Worm (Caenorhabditis elegans) whole organism, midembryonic: ENCODE data around the gene daf-31.
A peak's percentile ranks its signal among the peaks of the same experiment; 100 is the strongest.

Experiments used
- T22C8.4 ChIP-seq: fragments of 200-800 bp; sonication (Bioruptor generic); IDR thresholded peaks from 2 replicates; pipeline ENCODE4 v1.3.6; 2022; ENCODE audit warnings: missing genetic modification characterization, missing compliant biosample characterization
- cog-1 ChIP-seq: sonication (generic microtip); optimal IDR thresholded peaks from 2 replicates; lab custom pipeline; 2016; ENCODE audit warnings: missing genetic modification characterization, missing compliant biosample characterization
- flt-1 ChIP-seq: fragments of 200-800 bp; sonication (Bioruptor generic); IDR thresholded peaks from 2 replicates; pipeline ENCODE4 v1.3.6; 2022; ENCODE audit warnings: missing genetic modification characterization, missing compliant biosample characterization
- klf-2 ChIP-seq: fragments of 200-800 bp; sonication (Bioruptor generic); conservative IDR thresholded peaks from 2 replicates; pipeline ENCODE4 v1.3.6; 2022; ENCODE audit warnings: missing genetic modification reagents, missing genetic modification characterization, missing compliant biosample characterization
- med-1 ChIP-seq: sonication (generic microtip); optimal IDR thresholded peaks from 2 replicates; lab custom pipeline; 2017; ENCODE audit warnings: missing genetic modification characterization, mild to moderate bottlenecking, missing compliant biosample characterization, antibody characterized with exemption, missing genetic modification reagents; ENCODE audit not compliant: insufficient read depth
- ref-1 ChIP-seq: fragments of 200-800 bp; sonication (Bioruptor generic); conservative IDR thresholded peaks from 2 replicates; pipeline ENCODE4 v1.3.6; 2022; ENCODE audit warnings: missing genetic modification reagents, missing genetic modification characterization, missing compliant biosample characterization
- tab-1 ChIP-seq: fragments of 200-800 bp; sonication (Bioruptor generic); IDR thresholded peaks from 2 replicates; pipeline ENCODE4 v1.3.6; 2022; ENCODE audit warnings: missing genetic modification characterization, missing compliant biosample characterization
- ztf-23 ChIP-seq: fragments of 200-800 bp; sonication (Bioruptor generic); IDR thresholded peaks from 2 replicates; pipeline ENCODE4 v1.3.6; 2022; ENCODE audit warnings: missing genetic modification reagents, missing genetic modification characterization, missing compliant biosample characterization
- ztf-29 ChIP-seq: fragments of 200-800 bp; sonication (Bioruptor generic); IDR thresholded peaks from 2 replicates; pipeline ENCODE4 v1.3.6; 2022; ENCODE audit warnings: missing genetic modification reagents, missing genetic modification characterization, missing compliant biosample characterization

The daf-31 gene

ce11 chrIV:8328913-8329312 is 38.8 kb downstream of the daf-31 start, which contains the start of gene F35H10.2:
Gene F35H10.2, plus strand, starts transcription at chrIV:8329213.
- no peak for TF ChIP-seq ztf-23 (GFP tag; lab: Robert Waterston, UW)
- TF ChIP-seq tab-1 (GFP tag; lab: Robert Waterston, UW), result no peak
- no peak for TF ChIP-seq med-1 (GFP tag; lab: Kevin White, UChicago)
- TF ChIP-seq T22C8.4 (GFP tag; lab: Robert Waterston, UW), result no peak
- TF ChIP-seq ref-1 (GFP tag; lab: Robert Waterston, UW), result no peak
- no peak for TF ChIP-seq flt-1
- TF ChIP-seq cog-1 (tag; lab: Kevin White, UChicago), result no peak
- no peak for TF ChIP-seq klf-2 (GFP tag; lab: Robert Waterston, UW)
- TF ChIP-seq ztf-29 (GFP tag; lab: Robert Waterston, UW), result no peak

- TF ChIP-seq klf-2 (GFP tag; lab: Robert Waterston, UW), result no peak
- no peak for TF ChIP-seq cog-1 (tag; lab: Kevin White, UChicago)
- TF ChIP-seq flt-1, result no peak
- no peak for TF ChIP-seq ztf-23 (GFP tag; lab: Robert Waterston, UW)
- no peak for TF ChIP-seq tab-1 (GFP tag; lab: Robert Waterston, UW)
- TF ChIP-seq ztf-29 (GFP tag; lab: Robert Waterston, UW), result no peak
- TF ChIP-seq T22C8.4 (GFP tag; lab: Robert Waterston, UW), result no peak
- TF ChIP-seq ref-1 (GFP tag; lab: Robert Waterston, UW), result no peak
- TF ChIP-seq med-1 (GFP tag; lab: Kevin White, UChicago), result no peak
Measured at ce11 chrIV:8332526-8332925, 42.5 kb downstream of the daf-31 start, which contains the start of gene lys-10. Gene lys-10, plus strand, starts transcription at chrIV:8332826.

ce11 chrIV:8333034-8333433 is 43.0 kb downstream of the daf-31 start:
- TF ChIP-seq tab-1 (GFP tag; lab: Robert Waterston, UW), result no peak
- no peak for TF ChIP-seq flt-1
- no peak for TF ChIP-seq ref-1 (GFP tag; lab: Robert Waterston, UW)
- no peak for TF ChIP-seq ztf-23 (GFP tag; lab: Robert Waterston, UW)

ce11 chrIV:8333554-8333953 is 43.5 kb downstream of the daf-31 start:
- no peak for TF ChIP-seq T22C8.4 (GFP tag; lab: Robert Waterston, UW)
- no peak for TF ChIP-seq tab-1 (GFP tag; lab: Robert Waterston, UW)
- no peak for TF ChIP-seq ref-1 (GFP tag; lab: Robert Waterston, UW)
- TF ChIP-seq klf-2 (GFP tag; lab: Robert Waterston, UW), result no peak
- TF ChIP-seq cog-1 (tag; lab: Kevin White, UChicago), result no peak
- no peak for TF ChIP-seq flt-1
- TF ChIP-seq med-1 (GFP tag; lab: Kevin White, UChicago), result no peak
- no peak for TF ChIP-seq ztf-29 (GFP tag; lab: Robert Waterston, UW)
- no peak for TF ChIP-seq ztf-23 (GFP tag; lab: Robert Waterston, UW)

- TF ChIP-seq T22C8.4 (GFP tag; lab: Robert Waterston, UW) (no peak), ztf-29 (GFP tag; lab: Robert Waterston, UW) (no peak), tab-1 (GFP tag; lab: Robert Waterston, UW) (no peak), med-1 (GFP tag; lab: Kevin White, UChicago) (no peak), ztf-23 (GFP tag; lab: Robert Waterston, UW) (no peak), ref-1 (GFP tag; lab: Robert Waterston, UW) (no peak), flt-1 (no peak), klf-2 (GFP tag; lab: Robert Waterston, UW) (no peak), cog-1 (tag; lab: Kevin White, UChicago) (no peak)
Measured at ce11 chrIV:8333954-8333987, 43.7 kb downstream of the daf-31 start, which contains the start of gene his-31. Gene his-31, minus strand, starts transcription at chrIV:8333983.

ce11 chrIV:8333988-8334863 is 44.2 kb downstream of the daf-31 start, which contains the start of gene his-32:
Gene his-32, plus strand, starts transcription at chrIV:8334305.
- TF ChIP-seq ref-1 (GFP tag; lab: Robert Waterston, UW), result no peak; the same call in 1 of the 2 replicates
- TF ChIP-seq ztf-29 (GFP tag; lab: Robert Waterston, UW), result peak; percentile 14; the same call in 1 of the 2 replicates
- TF ChIP-seq cog-1 (tag; lab: Kevin White, UChicago), result peak; percentile 87
- no peak for TF ChIP-seq ztf-23 (GFP tag; lab: Robert Waterston, UW)
- TF ChIP-seq klf-2 (GFP tag; lab: Robert Waterston, UW), result no peak
- TF ChIP-seq med-1 (GFP tag; lab: Kevin White, UChicago), result no peak
- TF ChIP-seq flt-1, result peak; percentile 86
- TF ChIP-seq T22C8.4 (GFP tag; lab: Robert Waterston, UW), result no peak
- TF ChIP-seq tab-1 (GFP tag; lab: Robert Waterston, UW), result no peak

- TF ChIP-seq ref-1 (GFP tag; lab: Robert Waterston, UW) (no peak), tab-1 (GFP tag; lab: Robert Waterston, UW) (no peak), T22C8.4 (GFP tag; lab: Robert Waterston, UW) (no peak), cog-1 (tag; lab: Kevin White, UChicago) (no peak), ztf-23 (GFP tag; lab: Robert Waterston, UW) (no peak), ztf-29 (GFP tag; lab: Robert Waterston, UW) (no peak), flt-1 (no peak), med-1 (GFP tag; lab: Kevin White, UChicago) (no peak), klf-2 (GFP tag; lab: Robert Waterston, UW) (no peak)
Measured at ce11 chrIV:8339636-8340035, 49.6 kb downstream of the daf-31 start, which contains the start of gene lgc-6. Gene lgc-6, plus strand, starts transcription at chrIV:8339936.
